Fruit fly (Drosophila melanogaster) whole organism, embryonic: ENCODE data around the gene CG31675.
A peak's percentile ranks its signal among the peaks of the same experiment; 100 is the strongest.

Experiments
- Antp ChIP-seq: fragments of 200-800 bp; sonication (Bioruptor generic); optimal IDR thresholded peaks from 3 replicates; lab custom pipeline; 2016; ENCODE audit warnings: missing biosample characterization, missing genetic modification characterization
- Atf6 ChIP-seq: fragments of 200-800 bp; sonication (Bioruptor generic); IDR thresholded peaks from 2 replicates; pipeline ENCODE4 v1.3.6; 2022; ENCODE audit warnings: missing biosample characterization, missing genetic modification characterization
- CG10147 ChIP-seq: fragments of 200-800 bp; sonication (Bioruptor generic); optimal IDR thresholded peaks from 2 replicates; lab custom pipeline; 2019; ENCODE audit warnings: missing biosample characterization, mild to moderate bottlenecking, missing genetic modification characterization, moderate library complexity
- CG10366 ChIP-seq: fragments of 200-800 bp; sonication (Bioruptor generic); IDR thresholded peaks from 2 replicates; pipeline ENCODE4 v1.3.6; 2022; ENCODE audit warnings: missing biosample characterization, missing genetic modification characterization
- CG10654 ChIP-seq: fragments of 200-800 bp; sonication (Bioruptor generic); optimal IDR thresholded peaks from 2 replicates; lab custom pipeline; 2016; ENCODE audit warnings: missing biosample characterization, missing genetic modification characterization
- CG12071 ChIP-seq: fragments of 200-800 bp; sonication (Bioruptor generic); optimal IDR thresholded peaks from 3 replicates; lab custom pipeline; 2018; ENCODE audit warnings: missing biosample characterization, mild to moderate bottlenecking, missing genetic modification characterization
- CG15011 ChIP-seq: fragments of 200-800 bp; sonication (Bioruptor generic); optimal IDR thresholded peaks from 3 replicates; lab custom pipeline; 2018; ENCODE audit warnings: missing biosample characterization, mild to moderate bottlenecking, missing genetic modification characterization
- CG15696 ChIP-seq: fragments of 200-800 bp; sonication (Bioruptor generic); optimal IDR thresholded peaks from 2 replicates; lab custom pipeline; 2019; ENCODE audit warnings: missing biosample characterization, mild to moderate bottlenecking, missing genetic modification characterization, moderate library complexity
- CG1603 ChIP-seq: fragments of 200-800 bp; sonication (Bioruptor generic); optimal IDR thresholded peaks from 2 replicates; lab custom pipeline; 2019; ENCODE audit warnings: missing biosample characterization, mild to moderate bottlenecking, missing genetic modification characterization, moderate library complexity
- CG16815 ChIP-seq: fragments of 200-800 bp; sonication (Bioruptor generic); optimal IDR thresholded peaks from 3 replicates; lab custom pipeline; 2017; ENCODE audit warnings: missing biosample characterization, mild to moderate bottlenecking, missing genetic modification characterization
- CG17328 ChIP-seq: fragments of 200-800 bp; sonication (Bioruptor generic); IDR thresholded peaks from 2 replicates; pipeline ENCODE4 v1.3.6; 2022; ENCODE audit warnings: missing biosample characterization, missing genetic modification characterization
- CG17829 ChIP-seq: fragments of 200-800 bp; optimal IDR thresholded peaks from 2 replicates; lab custom pipeline; 2019; ENCODE audit warnings: missing biosample characterization, mild to moderate bottlenecking, missing genetic modification characterization, moderate library complexity
- CG17912 ChIP-seq: fragments of 200-800 bp; sonication (Bioruptor generic); optimal IDR thresholded peaks from 2 replicates; lab custom pipeline; 2018; ENCODE audit warnings: missing biosample characterization, mild to moderate bottlenecking, missing genetic modification characterization
- CG18011 ChIP-seq: fragments of 200-800 bp; sonication (Bioruptor generic); optimal IDR thresholded peaks from 2 replicates; lab custom pipeline; 2017; ENCODE audit warnings: missing biosample characterization, missing genetic modification characterization, mild to moderate bottlenecking, moderate library complexity, missing genotype
- CG32532 ChIP-seq: fragments of 200-800 bp; sonication (Bioruptor generic); IDR thresholded peaks from 2 replicates; pipeline ENCODE4 v1.3.6; 2022; ENCODE audit warnings: missing biosample characterization, missing genetic modification characterization
- CG33213 ChIP-seq: fragments of 200-800 bp; sonication (Bioruptor generic); optimal IDR thresholded peaks from 3 replicates; lab custom pipeline; 2016; ENCODE audit warnings: missing biosample characterization, missing genetic modification characterization
- CG3838 ChIP-seq: fragments of 200-800 bp; sonication (Bioruptor generic); optimal IDR thresholded peaks from 3 replicates; lab custom pipeline; 2016; ENCODE audit warnings: missing biosample characterization, missing genetic modification characterization
- CG6854 ChIP-seq: fragments of 200-800 bp; sonication (Bioruptor generic); optimal IDR thresholded peaks from 3 replicates; lab custom pipeline; 2017; ENCODE audit warnings: missing biosample characterization, mild to moderate bottlenecking, missing genetic modification characterization
- CG7987 ChIP-seq: fragments of 200-800 bp; sonication (Bioruptor generic); optimal IDR thresholded peaks from 2 replicates; lab custom pipeline; 2018; ENCODE audit warnings: missing biosample characterization, mild to moderate bottlenecking, missing genetic modification characterization, moderate library complexity
- CG8924 ChIP-seq: fragments of 200-800 bp; optimal IDR thresholded peaks from 3 replicates; lab custom pipeline; 2019; ENCODE audit warnings: missing biosample characterization, mild to moderate bottlenecking, missing genetic modification characterization, moderate library complexity
- CG9215 ChIP-seq: fragments of 200-800 bp; sonication (Bioruptor generic); IDR thresholded peaks from 2 replicates; pipeline ENCODE4 v1.3.6; 2022; ENCODE audit warnings: missing biosample characterization, missing genetic modification characterization
- CG9609 ChIP-seq: fragments of 200-800 bp; sonication (Bioruptor generic); optimal IDR thresholded peaks from 3 replicates; lab custom pipeline; 2016; ENCODE audit warnings: missing biosample characterization, missing genetic modification characterization
- CTCF ChIP-seq: fragments of 200-800 bp; sonication (Bioruptor generic); optimal IDR thresholded peaks from 2 replicates; lab custom pipeline; 2017; ENCODE audit warnings: missing biosample characterization, mild to moderate bottlenecking, missing genetic modification characterization, moderate library complexity
- Dip2 ChIP-seq: fragments of 200-800 bp; sonication (Bioruptor generic); IDR thresholded peaks from 2 replicates; pipeline ENCODE4 v1.3.6; 2022; ENCODE audit warnings: missing biosample characterization, missing genetic modification characterization
- Dp ChIP-seq: fragments of 200-800 bp; sonication (Bioruptor generic); optimal IDR thresholded peaks from 2 replicates; lab custom pipeline; 2018; ENCODE audit warnings: missing biosample characterization, mild to moderate bottlenecking, missing genetic modification characterization, moderate library complexity
- Dref ChIP-seq: fragments of 200-800 bp; sonication (Bioruptor generic); IDR thresholded peaks from 2 replicates; pipeline ENCODE4 v1.3.6; 2022; ENCODE audit warnings: missing biosample characterization, missing genetic modification characterization
- Drgx ChIP-seq: fragments of 200-800 bp; sonication (Bioruptor generic); IDR thresholded peaks from 2 replicates; pipeline ENCODE4 v1.3.6; 2022; ENCODE audit warnings: missing biosample characterization, missing genetic modification characterization
- Fer2 ChIP-seq: fragments of 200-800 bp; sonication (Bioruptor generic); optimal IDR thresholded peaks from 2 replicates; lab custom pipeline; 2018; ENCODE audit warnings: missing biosample characterization, mild to moderate bottlenecking, missing genetic modification characterization, moderate library complexity
- Gsc ChIP-seq: fragments of 200-800 bp; sonication (Bioruptor generic); IDR thresholded peaks from 2 replicates; pipeline ENCODE4 v1.3.6; 2022; ENCODE audit warnings: missing biosample characterization, missing genetic modification characterization
- HLHmδ ChIP-seq: fragments of 200-800 bp; sonication (Bioruptor generic); optimal IDR thresholded peaks from 2 replicates; lab custom pipeline; 2018; ENCODE audit warnings: missing biosample characterization, mild to moderate bottlenecking, missing genetic modification characterization, moderate library complexity
- Hsf ChIP-seq: fragments of 200-800 bp; sonication (Bioruptor generic); optimal IDR thresholded peaks from 3 replicates; lab custom pipeline; 2016; ENCODE audit warnings: missing biosample characterization, missing genetic modification characterization
- Kr ChIP-seq: fragments of 200-800 bp; sonication (Bioruptor generic); optimal IDR thresholded peaks from 2 replicates; lab custom pipeline; 2017; ENCODE audit warnings: missing biosample characterization, mild to moderate bottlenecking, missing genetic modification characterization
- Poxn ChIP-seq: fragments of 200-800 bp; sonication (Bioruptor generic); IDR thresholded peaks from 2 replicates; pipeline ENCODE4 v1.3.6; 2022; ENCODE audit warnings: missing biosample characterization, missing genetic modification characterization
- Ravus ChIP-seq: fragments of 200-800 bp; sonication (Bioruptor generic); IDR thresholded peaks from 2 replicates; pipeline ENCODE4 v1.3.6; 2022; ENCODE audit warnings: missing biosample characterization, missing genetic modification characterization
- Sry-δ ChIP-seq: fragments of 200-800 bp; sonication (Bioruptor generic); optimal IDR thresholded peaks from 2 replicates; lab custom pipeline; 2016; ENCODE audit warnings: missing biosample characterization, missing genetic modification characterization
- Taf1 ChIP-seq: fragments of 200-800 bp; sonication (Bioruptor generic); IDR thresholded peaks from 2 replicates; pipeline ENCODE4 v1.3.6; 2022; ENCODE audit warnings: missing biosample characterization, missing genetic modification characterization
- az2 ChIP-seq: fragments of 200-800 bp; sonication (Bioruptor generic); optimal IDR thresholded peaks from 3 replicates; lab custom pipeline; 2016; ENCODE audit warnings: missing biosample characterization, missing genetic modification characterization
- bcd ChIP-seq: fragments of 200-800 bp; sonication (Bioruptor generic); optimal IDR thresholded peaks from 2 replicates; lab custom pipeline; 2017; ENCODE audit warnings: missing biosample characterization, mild to moderate bottlenecking, missing genetic modification characterization
- bsh ChIP-seq, 2 experiments: fragments of 200-800 bp; sonication (Bioruptor generic); optimal IDR thresholded peaks; 2 replicates each; lab custom pipeline; 2017 to 2018; ENCODE audit warnings: mild to moderate bottlenecking in 2 of 2, missing biosample characterization in 2 of 2, missing genetic modification characterization in 2 of 2, moderate library complexity in 1 of 2
- dimm ChIP-seq: fragments of 200-800 bp; sonication (Bioruptor generic); IDR thresholded peaks from 2 replicates; pipeline ENCODE4 v1.3.6; 2022; ENCODE audit warnings: missing biosample characterization, missing genetic modification characterization
- disco-r ChIP-seq: fragments of 200-800 bp; sonication (Bioruptor generic); optimal IDR thresholded peaks from 2 replicates; lab custom pipeline; 2016; ENCODE audit warnings: missing biosample characterization, missing genetic modification characterization
- esg ChIP-seq: fragments of 200-800 bp; sonication (Bioruptor generic); conservative IDR thresholded peaks from 2 replicates; pipeline ENCODE4 v1.3.6; 2022; ENCODE audit warnings: missing biosample characterization, missing genetic modification characterization
- gce ChIP-seq: fragments of 200-800 bp; sonication (Bioruptor generic); IDR thresholded peaks from 3 replicates; pipeline ENCODE4 v1.3.6; 2022; ENCODE audit warnings: missing biosample characterization, missing genetic modification characterization
- gcm2 ChIP-seq: fragments of 200-800 bp; sonication (Bioruptor generic); optimal IDR thresholded peaks from 2 replicates; lab custom pipeline; 2016; ENCODE audit warnings: missing biosample characterization, missing genetic modification characterization
- gsb-n ChIP-seq: fragments of 200-800 bp; sonication (Bioruptor generic); optimal IDR thresholded peaks from 3 replicates; lab custom pipeline; 2018; ENCODE audit warnings: missing biosample characterization, mild to moderate bottlenecking, missing genetic modification characterization
- mld ChIP-seq: fragments of 200-800 bp; sonication (Bioruptor generic); IDR thresholded peaks from 3 replicates; pipeline ENCODE4 v1.3.6; 2022; ENCODE audit warnings: missing biosample characterization, missing genetic modification characterization; ENCODE audit not compliant: partially characterized antibody
- nom ChIP-seq: fragments of 200-800 bp; sonication (Bioruptor generic); optimal IDR thresholded peaks from 2 replicates; lab custom pipeline; 2017; ENCODE audit warnings: missing biosample characterization, missing genetic modification characterization, mild to moderate bottlenecking, moderate library complexity, missing genetic modification reagents
- rib ChIP-seq: fragments of 200-800 bp; sonication (Bioruptor generic); IDR thresholded peaks from 2 replicates; pipeline ENCODE4 v1.3.6; 2022; ENCODE audit warnings: missing biosample characterization, missing genetic modification characterization
- schlank ChIP-seq: fragments of 200-800 bp; sonication (Bioruptor generic); optimal IDR thresholded peaks from 2 replicates; lab custom pipeline; 2018; ENCODE audit warnings: missing biosample characterization, mild to moderate bottlenecking, missing genetic modification characterization
- ssp ChIP-seq: fragments of 200-800 bp; sonication (Bioruptor generic); IDR thresholded peaks from 2 replicates; pipeline ENCODE4 v1.3.6; 2022; ENCODE audit warnings: missing biosample characterization, missing genetic modification characterization
- trem ChIP-seq: fragments of 200-800 bp; optimal IDR thresholded peaks from 3 replicates; lab custom pipeline; 2019; ENCODE audit warnings: missing biosample characterization, mild to moderate bottlenecking, missing genetic modification characterization, moderate library complexity
- vvl ChIP-seq: fragments of 200-800 bp; sonication (Bioruptor generic); IDR thresholded peaks from 2 replicates; pipeline ENCODE4 v1.3.6; 2022; ENCODE audit warnings: missing biosample characterization, missing genetic modification characterization
- wek ChIP-seq: fragments of 200-800 bp; sonication (Bioruptor generic); optimal IDR thresholded peaks from 3 replicates; lab custom pipeline; 2018; ENCODE audit warnings: missing biosample characterization, mild to moderate bottlenecking, missing genetic modification characterization, moderate library complexity

Gene CG31675

dm6 chr2L:20825265-20825664 lies 42.3 kb upstream of the CG31675 start (continued):
- TF ChIP-seq nom (GFP tag; lab: Kevin White, UChicago), result peak; percentile 41
- TF ChIP-seq CG1603 (tag; lab: Kevin White, UChicago), result no peak
- no peak for TF ChIP-seq disco-r
- TF ChIP-seq Poxn (GFP tag; lab: Robert Waterston, UW), result no peak
- TF ChIP-seq CG3838 (GFP tag; lab: Kevin White, UChicago), result no peak
- no peak for TF ChIP-seq Hsf
- no peak for TF ChIP-seq CG12071 (GFP tag; lab: Kevin White, UChicago)
- no peak for TF ChIP-seq Dref (GFP tag; lab: Robert Waterston, UW)
- no peak for TF ChIP-seq CG10366
- TF ChIP-seq Antp, result no peak
- no peak for TF ChIP-seq CG17829 (tag; lab: Kevin White, UChicago)
- no peak for TF ChIP-seq CG18011
- TF ChIP-seq trem, result no peak
- TF ChIP-seq CG15696 (tag; lab: Kevin White, UChicago), result no peak
- 0 out of 2 replicates have a peak, but pooled peaks have one; percentile 23 for TF ChIP-seq CG32532 (GFP tag; lab: Robert Waterston, UW)
- no peak for TF ChIP-seq schlank (tag; lab: Kevin White, UChicago)
- TF ChIP-seq dimm (GFP tag; lab: Robert Waterston, UW), result no peak
- no peak for TF ChIP-seq CG17912 (GFP tag; lab: Kevin White, UChicago)
- no peak for TF ChIP-seq CG6854 (GFP tag; lab: Kevin White, UChicago)
- no peak for TF ChIP-seq az2 (GFP tag; lab: Kevin White, UChicago)
- no peak for TF ChIP-seq CG17328
- TF ChIP-seq CG7987 (GFP tag; lab: Kevin White, UChicago), result no peak
- no peak for TF ChIP-seq CG10147 (GFP tag; lab: Kevin White, UChicago)
- TF ChIP-seq rib (GFP tag; lab: Robert Waterston, UW), result 0 out of 2 replicates have a peak, but pooled peaks have one; percentile 19
- no peak for TF ChIP-seq CG33213 (GFP tag; lab: Kevin White, UChicago)
- TF ChIP-seq Kr (GFP tag; lab: Kevin White, UChicago), result no peak
- TF ChIP-seq CG16815 (GFP tag; lab: Kevin White, UChicago), result no peak
- no peak for TF ChIP-seq Fer2 (tag; lab: Kevin White, UChicago)
- no peak for TF ChIP-seq Gsc (GFP tag; lab: Robert Waterston, UW)
- no peak for TF ChIP-seq esg (GFP tag; lab: Robert Waterston, UW)
- no peak for TF ChIP-seq Atf6 (GFP tag; lab: Robert Waterston, UW)
- TF ChIP-seq gsb-n (tag; lab: Kevin White, UChicago), result no peak
- TF ChIP-seq Ravus, result no peak
- no peak for TF ChIP-seq CG10654 (GFP tag; lab: Kevin White, UChicago)
- TF ChIP-seq CTCF, result no peak
- TF ChIP-seq CG9609 (GFP tag; lab: Kevin White, UChicago), result no peak
- TF ChIP-seq gce (GFP tag; lab: Robert Waterston, UW), result no peak
- TF ChIP-seq HLHmδ (GFP tag; lab: Kevin White, UChicago), result peak; percentile 28
- peak in 1 of 2 experiments; percentile 4 for TF ChIP-seq bsh (GFP tag; optimal IDR thresholded peaks at IDR 0.05; lab: Kevin White, UChicago)
- no peak for TF ChIP-seq Sry-δ
- no peak for TF ChIP-seq CG15011
- no peak for TF ChIP-seq gcm2 (GFP tag; lab: Kevin White, UChicago)
- TF ChIP-seq bcd (GFP tag; lab: Kevin White, UChicago), result no peak
- no peak for TF ChIP-seq CG9215 (GFP tag; lab: Robert Waterston, UW)
- TF ChIP-seq CG8924 (tag; lab: Kevin White, UChicago), result no peak
- TF ChIP-seq vvl (GFP tag; lab: Robert Waterston, UW), result peak; percentile 26; the same call in 1 of the 2 replicates
- TF ChIP-seq Taf1 (GFP tag; lab: Robert Waterston, UW), result no peak
- TF ChIP-seq ssp, result no peak
- TF ChIP-seq wek (GFP tag; lab: Kevin White, UChicago), result no peak
- no peak for TF ChIP-seq mld
- TF ChIP-seq Dip2 (GFP tag; lab: Robert Waterston, UW), result no peak
- TF ChIP-seq Dp (GFP tag; lab: Kevin White, UChicago), result no peak
- TF ChIP-seq Drgx, result no peak
